Fruit fly (Drosophila melanogaster) S2 (cell line): ENCODE data around the gene NimC1.

Experiments used
- CG8478 ChIP-seq: fragments of >200 bp; optimal IDR thresholded peaks from 2 replicates; lab custom pipeline; 2018
- CTCF ChIP-seq, 2 experiments: fragments of >200 bp; optimal IDR thresholded peaks; 2 replicates each; lab custom pipeline; 2018

DNA sequence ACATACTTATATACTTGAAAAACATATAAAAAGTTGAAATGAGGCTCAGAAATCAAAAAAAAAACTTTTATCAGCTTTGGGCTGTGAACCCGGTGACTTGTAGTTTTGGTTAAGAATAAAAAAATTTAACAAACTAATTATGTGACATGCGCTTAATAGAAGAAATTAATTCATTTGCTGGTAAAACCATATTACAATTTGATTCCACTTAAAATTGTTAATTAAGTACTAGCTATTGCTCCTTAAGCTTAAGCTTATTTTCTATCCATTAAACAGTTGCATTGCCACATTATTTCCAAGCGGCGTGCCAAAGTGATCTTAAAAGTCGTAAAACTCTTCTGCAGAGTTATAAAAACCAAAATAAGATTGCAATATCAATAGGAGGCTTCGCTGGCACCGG, 52.6 kb downstream of the NimC1 start:
- TF ChIP-seq CG8478 (lab: Kevin White, UChicago) (no peak), CTCF (optimal IDR thresholded peaks at IDR 0.05; lab: Kevin White, UChicago) (no peak)
